Worm (Caenorhabditis elegans) whole organism, young adult: ENCODE measurements around the gene str-64.

Experiments
- B0336.3 ChIP-seq: fragments of 200-800 bp; sonication (Bioruptor generic); IDR thresholded peaks from 2 replicates; pipeline ENCODE4 v1.3.6; 2022; ENCODE audit warnings: missing genetic modification characterization, missing compliant biosample characterization
- C17E4.6 ChIP-seq: fragments of 200-800 bp; sonication (Bioruptor generic); IDR thresholded peaks from 2 replicates; pipeline ENCODE4 v1.3.6; 2022; ENCODE audit warnings: missing genetic modification reagents, missing genetic modification characterization, missing compliant biosample characterization
- F10E7.11 ChIP-seq: sonication (generic microtip); optimal IDR thresholded peaks from 2 replicates; lab custom pipeline; 2017; ENCODE audit warnings: mild to moderate bottlenecking, missing genetic modification characterization, moderate library complexity, missing compliant biosample characterization
- F23B12.7 ChIP-seq: sonication (generic microtip); optimal IDR thresholded peaks from 2 replicates; lab custom pipeline; 2017; ENCODE audit warnings: missing genetic modification characterization, mild to moderate bottlenecking, missing compliant biosample characterization, antibody characterized with exemption, moderate library complexity; ENCODE audit not compliant: insufficient read depth
- F33H1.4 ChIP-seq: fragments of 200-800 bp; sonication (Bioruptor generic); IDR thresholded peaks from 2 replicates; pipeline ENCODE4 v1.3.6; 2022; ENCODE audit warnings: missing genetic modification reagents, missing genetic modification characterization, missing compliant biosample characterization
- F37B4.10 ChIP-seq: fragments of 200-800 bp; sonication (Bioruptor generic); IDR thresholded peaks from 2 replicates; pipeline ENCODE4 v1.3.6; 2022; ENCODE audit warnings: missing genetic modification characterization, missing compliant biosample characterization
- K12H6.12 ChIP-seq: fragments of 200-800 bp; sonication (Bioruptor generic); optimal IDR thresholded peaks from 2 replicates; lab custom pipeline; 2018; ENCODE audit warnings: mild to moderate bottlenecking, missing genetic modification characterization, missing compliant biosample characterization
- T26A5.8 ChIP-seq: sonication (generic microtip); optimal IDR thresholded peaks from 2 replicates; lab custom pipeline; 2016; ENCODE audit warnings: missing genetic modification characterization, missing compliant biosample characterization
- Y67H2A.10 ChIP-seq: fragments of 200-800 bp; sonication (Bioruptor generic); conservative IDR thresholded peaks from 2 replicates; pipeline ENCODE4 v1.3.6; 2022; ENCODE audit warnings: missing genetic modification reagents, missing genetic modification characterization, missing compliant biosample characterization
- ama-1 ChIP-seq, 3 experiments: fragments of 150-350 bp in 1 of 3; sonication (generic microtip) in 2 of 3; optimal IDR thresholded peaks; 2 replicates each; lab custom pipeline; 2014 to 2018; ENCODE audit warnings: missing biosample characterization in 2 of 3, missing genetic modification characterization in 2 of 3, missing genetic modification reagents in 2 of 3
- atf-7 ChIP-seq: sonication (generic microtip); optimal IDR thresholded peaks from 2 replicates; lab custom pipeline; 2017; ENCODE audit warnings: mild to moderate bottlenecking, missing genetic modification characterization, missing compliant biosample characterization
- athp-1 ChIP-seq: sonication (generic microtip); optimal IDR thresholded peaks from 2 replicates; lab custom pipeline; 2017; ENCODE audit warnings: mild to moderate bottlenecking, missing genetic modification characterization, missing compliant biosample characterization
- bed-2 ChIP-seq: fragments of 200-800 bp; sonication (Bioruptor generic); IDR thresholded peaks from 2 replicates; pipeline ENCODE4 v1.3.6; 2022; ENCODE audit warnings: missing genetic modification reagents, missing genetic modification characterization, missing compliant biosample characterization
- cebp-1 ChIP-seq, 2 experiments: fragments of 200-800 bp in 1 of 2; sonication (Bioruptor generic) in 1 of 2; sonication (generic microtip) in 1 of 2; IDR thresholded peaks in 1 of 2; optimal IDR thresholded peaks in 1 of 2; 2 replicates each; pipeline versions ENCODE4 v1.3.6 to Lab custom; 2017 to 2022; ENCODE audit warnings: missing compliant biosample characterization in 2 of 2, missing genetic modification characterization in 2 of 2, mild to moderate bottlenecking in 1 of 2, missing genetic modification reagents in 1 of 2, moderate library complexity in 1 of 2
- cebp-2 ChIP-seq: fragments of 200-800 bp; sonication (Bioruptor generic); IDR thresholded peaks from 2 replicates; pipeline ENCODE4 v1.3.6; 2022; ENCODE audit warnings: missing genetic modification characterization, missing compliant biosample characterization
- ceh-27 ChIP-seq: fragments of 200-800 bp; sonication (Bioruptor generic); optimal IDR thresholded peaks from 2 replicates; lab custom pipeline; 2018; ENCODE audit warnings: mild to moderate bottlenecking, missing genetic modification characterization, moderate library complexity, missing compliant biosample characterization
- ceh-58 ChIP-seq: fragments of 200-800 bp; sonication (Bioruptor generic); IDR thresholded peaks from 2 replicates; pipeline ENCODE4 v1.3.6; 2022; ENCODE audit warnings: missing genetic modification characterization, missing compliant biosample characterization
- ceh-79 ChIP-seq: sonication (generic microtip); optimal IDR thresholded peaks from 2 replicates; lab custom pipeline; 2017; ENCODE audit warnings: mild to moderate bottlenecking, missing genetic modification characterization, missing compliant biosample characterization
- ceh-91 ChIP-seq: fragments of 200-800 bp; sonication (Bioruptor generic); IDR thresholded peaks from 2 replicates; pipeline ENCODE4 v1.3.6; 2022; ENCODE audit warnings: missing genetic modification reagents, missing genetic modification characterization, missing compliant biosample characterization
- die-1 ChIP-seq: sonication (generic microtip); optimal IDR thresholded peaks from 2 replicates; lab custom pipeline; 2016; ENCODE audit warnings: missing genotype, mild to moderate bottlenecking, missing genetic modification characterization, missing compliant biosample characterization
- dox-1 ChIP-seq: fragments of 200-800 bp; sonication (Bioruptor generic); IDR thresholded peaks from 2 replicates; pipeline ENCODE4 v1.3.6; 2022; ENCODE audit warnings: missing genetic modification reagents, missing genetic modification characterization, missing compliant biosample characterization
- dpl-1 ChIP-seq: fragments of 150-350 bp; optimal IDR thresholded peaks from 2 replicates; lab custom pipeline; 2014; ENCODE audit warnings: missing biosample characterization, missing genetic modification reagents, missing genetic modification characterization
- fkh-3 ChIP-seq: sonication (generic microtip); optimal IDR thresholded peaks from 2 replicates; lab custom pipeline; 2016; ENCODE audit warnings: mild to moderate bottlenecking, missing genetic modification characterization, missing compliant biosample characterization
- him-1 ChIP-seq: sonication (generic microtip); optimal IDR thresholded peaks from 2 replicates; lab custom pipeline; 2016; ENCODE audit warnings: missing genotype, missing genetic modification reagents, missing genetic modification characterization, missing compliant biosample characterization
- hlh-26 ChIP-seq: fragments of 200-800 bp; sonication (Bioruptor generic); conservative IDR thresholded peaks from 2 replicates; pipeline ENCODE4 v1.3.6; 2022; ENCODE audit warnings: missing genetic modification reagents, missing genetic modification characterization, missing compliant biosample characterization
- hmg-1.2 ChIP-seq: fragments of 200-800 bp; sonication (Bioruptor generic); IDR thresholded peaks from 2 replicates; pipeline ENCODE4 v1.3.6; 2022; ENCODE audit warnings: missing genetic modification reagents, missing genetic modification characterization, missing compliant biosample characterization
- hrde-1 ChIP-seq: sonication (generic microtip); optimal IDR thresholded peaks from 2 replicates; lab custom pipeline; 2016; ENCODE audit warnings: missing genetic modification characterization, mild to moderate bottlenecking, missing compliant biosample characterization, moderate library complexity, missing genotype, missing genetic modification reagents, borderline replicate concordance
- lag-1 ChIP-seq: fragments of 200-800 bp; sonication (Bioruptor generic); IDR thresholded peaks from 2 replicates; pipeline ENCODE4 v1.3.6; 2022; ENCODE audit warnings: missing genetic modification reagents, missing genetic modification characterization, missing compliant biosample characterization
- let-607 ChIP-seq, 2 experiments: fragments of 200-800 bp in 1 of 2; sonication (Bioruptor generic) in 1 of 2; sonication (generic microtip) in 1 of 2; optimal IDR thresholded peaks; 2 replicates each; lab custom pipeline; 2016 to 2018; ENCODE audit warnings: mild to moderate bottlenecking in 2 of 2, missing compliant biosample characterization in 2 of 2, missing genetic modification characterization in 2 of 2, moderate library complexity in 2 of 2, missing genotype in 1 of 2
- lin-40 ChIP-seq: sonication (generic microtip); optimal IDR thresholded peaks from 2 replicates; lab custom pipeline; 2016; ENCODE audit warnings: missing genetic modification characterization, mild to moderate bottlenecking, missing compliant biosample characterization, missing genotype, missing genetic modification reagents
- madf-6 ChIP-seq: fragments of 200-800 bp; sonication (Bioruptor generic); IDR thresholded peaks from 2 replicates; pipeline ENCODE4 v1.3.6; 2022; ENCODE audit warnings: missing genetic modification reagents, missing genetic modification characterization, missing compliant biosample characterization
- madf-8 ChIP-seq: fragments of 200-800 bp; sonication (Bioruptor generic); conservative IDR thresholded peaks from 2 replicates; pipeline ENCODE4 v1.3.6; 2022; ENCODE audit warnings: missing genetic modification reagents, missing genetic modification characterization, missing compliant biosample characterization
- mcd-1 ChIP-seq: fragments of 200-800 bp; sonication (Bioruptor generic); IDR thresholded peaks from 2 replicates; pipeline ENCODE4 v1.3.6; 2022; ENCODE audit warnings: missing genetic modification reagents, missing genetic modification characterization, missing compliant biosample characterization
- mel-28 ChIP-seq: sonication (generic microtip); optimal IDR thresholded peaks from 2 replicates; lab custom pipeline; 2016; ENCODE audit warnings: borderline replicate concordance, mild to moderate bottlenecking, missing genetic modification characterization, missing compliant biosample characterization
- mes-4 ChIP-seq: sonication (generic microtip); optimal IDR thresholded peaks from 2 replicates; lab custom pipeline; 2016; ENCODE audit warnings: missing genotype, missing genetic modification characterization, missing compliant biosample characterization
- nfya-1 ChIP-seq: sonication (generic microtip); optimal IDR thresholded peaks from 2 replicates; lab custom pipeline; 2017; ENCODE audit warnings: antibody characterized with exemption, missing compliant biosample characterization, missing genetic modification characterization, borderline replicate concordance; ENCODE audit not compliant: insufficient read depth
- nfyb-1 ChIP-seq: fragments of 200-800 bp; sonication (Bioruptor generic); IDR thresholded peaks from 2 replicates; pipeline ENCODE4 v1.3.6; 2022; ENCODE audit warnings: missing genetic modification reagents, missing genetic modification characterization, missing compliant biosample characterization
- repo-1 ChIP-seq: sonication (generic microtip); optimal IDR thresholded peaks from 2 replicates; lab custom pipeline; 2017; ENCODE audit warnings: mild to moderate bottlenecking, missing genetic modification characterization, missing compliant biosample characterization
- sdz-38 ChIP-seq: sonication (generic microtip); optimal IDR thresholded peaks from 2 replicates; lab custom pipeline; 2016; ENCODE audit warnings: missing genotype, missing genetic modification characterization, missing compliant biosample characterization
- snpc-1.3 ChIP-seq: sonication (generic microtip); optimal IDR thresholded peaks from 2 replicates; lab custom pipeline; 2017; ENCODE audit warnings: missing genetic modification characterization, mild to moderate bottlenecking, missing compliant biosample characterization, antibody characterized with exemption, moderate library complexity, missing genotype, missing genetic modification reagents; ENCODE audit not compliant: insufficient read depth
- snpc-4 ChIP-seq, 5 experiments: fragments of 150-350 bp in 1 of 5; sonication (generic microtip) in 4 of 5; optimal IDR thresholded peaks; 2 replicates each; lab custom pipeline; 2014 to 2018; ENCODE audit warnings: missing genetic modification characterization in 5 of 5, missing biosample characterization in 3 of 5, antibody characterized with exemption in 2 of 5, mild to moderate bottlenecking in 2 of 5, missing compliant biosample characterization in 2 of 5, missing genotype in 2 of 5, moderate library complexity in 2 of 5, missing genetic modification reagents in 1 of 5
- somi-1 ChIP-seq: fragments of 200-800 bp; sonication (Bioruptor generic); optimal IDR thresholded peaks from 2 replicates; lab custom pipeline; 2018; ENCODE audit warnings: mild to moderate bottlenecking, missing genetic modification characterization, missing compliant biosample characterization
- tbx-9 ChIP-seq: sonication (generic microtip); optimal IDR thresholded peaks from 2 replicates; lab custom pipeline; 2016; ENCODE audit warnings: borderline replicate concordance, missing genetic modification characterization, inconsistent platforms, missing compliant biosample characterization
- xnd-1 ChIP-seq: sonication (generic microtip); optimal IDR thresholded peaks from 2 replicates; lab custom pipeline; 2016; ENCODE audit warnings: missing genotype, missing genetic modification reagents, missing genetic modification characterization, missing compliant biosample characterization
- ztf-22 ChIP-seq: fragments of 200-800 bp; sonication (Bioruptor generic); optimal IDR thresholded peaks from 2 replicates; lab custom pipeline; 2018; ENCODE audit warnings: mild to moderate bottlenecking, missing genetic modification characterization, moderate library complexity, missing compliant biosample characterization
- ztf-28 ChIP-seq: fragments of 200-800 bp; sonication (Bioruptor generic); IDR thresholded peaks from 2 replicates; pipeline ENCODE4 v1.3.6; 2022; ENCODE audit warnings: missing genetic modification reagents, missing genetic modification characterization, missing compliant biosample characterization
- ztf-3 ChIP-seq: fragments of 200-800 bp; sonication (Bioruptor generic); optimal IDR thresholded peaks from 2 replicates; lab custom pipeline; 2018; ENCODE audit warnings: mild to moderate bottlenecking, missing genetic modification characterization, missing compliant biosample characterization

The str-64 gene

ce11 chrV:3315308-3315707 is 32.3 kb downstream of the str-64 start, which contains the start of gene arrd-19 (continued):
- TF ChIP-seq madf-6 (GFP tag; lab: Robert Waterston, UW) (no peak), die-1 (tag; lab: Kevin White, UChicago) (no peak), snpc-4 (GFP tag; optimal IDR thresholded peaks at IDR 0.05; lab: Kevin White, UChicago) (no peak), snpc-4 (tag; optimal IDR thresholded peaks at IDR 0.05; lab: Kevin White, UChicago) (peak in 2 of 4 experiments; percentile 5 to 10), madf-8 (GFP tag; lab: Robert Waterston, UW) (no peak), B0336.3 (GFP tag; lab: Robert Waterston, UW) (no peak), mes-4 (tag; lab: Kevin White, UChicago) (no peak), nfya-1 (no peak), dox-1 (GFP tag; lab: Robert Waterston, UW) (peak; percentile 97), mel-28 (tag; lab: Kevin White, UChicago) (no peak), athp-1 (no peak), F33H1.4 (GFP tag; lab: Robert Waterston, UW) (no peak), hmg-1.2 (GFP tag; lab: Robert Waterston, UW) (no peak; the same call in 1 of the 2 replicates), cebp-2 (GFP tag; lab: Robert Waterston, UW) (no peak), cebp-1 (GFP tag; IDR thresholded peaks at IDR 0.05; lab: Robert Waterston, UW) (peak; percentile 47; the same call in 1 of the 2 replicates), cebp-1 (tag; optimal IDR thresholded peaks at IDR 0.05; lab: Kevin White, UChicago) (no peak), sdz-38 (no peak), F10E7.11 (tag; lab: Kevin White, UChicago) (no peak), ceh-58 (GFP tag; lab: Robert Waterston, UW) (no peak), ama-1 (optimal IDR thresholded peaks at IDR 0.05; lab: Kevin White, UChicago) (no peak), ama-1 (GFP tag; optimal IDR thresholded peaks at IDR 0.05; lab: Kevin White, UChicago) (no peak), ceh-91 (GFP tag; lab: Robert Waterston, UW) (no peak), hlh-26 (GFP tag; lab: Robert Waterston, UW) (no peak), K12H6.12 (peak; percentile 52), ceh-79 (tag; lab: Kevin White, UChicago) (no peak), F23B12.7 (tag; lab: Kevin White, UChicago) (no peak), let-607 (tag; optimal IDR thresholded peaks at IDR 0.05; lab: Kevin White, UChicago) (no peak), ztf-28 (GFP tag; lab: Robert Waterston, UW) (no peak), repo-1 (tag; lab: Kevin White, UChicago) (no peak), C17E4.6 (GFP tag; lab: Robert Waterston, UW) (no peak), fkh-3 (no peak), him-1 (tag; lab: Kevin White, UChicago) (no peak), ztf-3 (GFP tag; lab: Kevin White, UChicago) (no peak), hrde-1 (tag; lab: Kevin White, UChicago) (no peak), somi-1 (GFP tag; lab: Kevin White, UChicago) (no peak), nfyb-1 (GFP tag; lab: Robert Waterston, UW) (peak; percentile 73; the same call in 1 of the 2 replicates), ztf-22 (GFP tag; lab: Kevin White, UChicago) (no peak), lin-40 (tag; lab: Kevin White, UChicago) (no peak), mcd-1 (GFP tag; lab: Robert Waterston, UW) (no peak; the same call in 1 of the 2 replicates), atf-7 (tag; lab: Kevin White, UChicago) (no peak), tbx-9 (tag; lab: Kevin White, UChicago) (no peak), lag-1 (GFP tag; lab: Robert Waterston, UW) (0 out of 2 replicates have a peak, but pooled peaks have one; percentile 64), Y67H2A.10 (GFP tag; lab: Robert Waterston, UW) (no peak), T26A5.8 (no peak), xnd-1 (no peak), F37B4.10 (GFP tag; lab: Robert Waterston, UW) (no peak), bed-2 (GFP tag; lab: Robert Waterston, UW) (no peak), dpl-1 (GFP tag; lab: Kevin White, UChicago) (no peak), ceh-27 (GFP tag; lab: Kevin White, UChicago) (peak; percentile 63), snpc-1.3 (no peak)
